Fruit fly (Drosophila melanogaster): Measurements from ENCODE around the gene ND-20.

Gene ND-20

dm6 chrX:15991618-15992526, 5.3 kb upstream of the ND-20 start, which contains the start of the genes CG46312, eIF5 and exd (continued):
- no peak for TF ChIP-seq CG8359 (GFP tag; optimal IDR thresholded peaks at IDR 0.05; ENCODE audit: borderline replicate concordance)
- TF ChIP-seq CG16813 (GFP tag; IDR thresholded peaks at IDR 0.05; ENCODE audit: partially characterized antibody), result peak; percentile 78
- peak in 1 of 3 experiments; percentile 16 for TF ChIP-seq lola (GFP tag; optimal IDR thresholded peaks at IDR 0.05)
- peak; percentile 45 for TF ChIP-seq CG9797 (GFP tag; optimal IDR thresholded peaks at IDR 0.05)
- TF ChIP-seq CG15479 (GFP tag; optimal IDR thresholded peaks at IDR 0.05), result no peak
- TF ChIP-seq CoRest (tag; optimal IDR thresholded peaks at IDR 0.05), result peak; percentile 52
- no peak for TF ChIP-seq ap (GFP tag; IDR thresholded peaks at IDR 0.05)
- TF ChIP-seq CG1603 (tag; optimal IDR thresholded peaks at IDR 0.05), result peak; percentile 23
- TF ChIP-seq Mad (GFP tag; optimal IDR thresholded peaks at IDR 0.05), result no peak
- TF ChIP-seq kah (GFP tag; optimal IDR thresholded peaks at IDR 0.05), result no peak
- no peak for TF ChIP-seq jing (GFP tag; optimal IDR thresholded peaks at IDR 0.05)
- TF ChIP-seq Doc3 (GFP tag; IDR thresholded peaks at IDR 0.05; ENCODE audit: partially characterized antibody), result 0 out of 3 replicates have a peak, but pooled peaks have one; percentile 60
- TF ChIP-seq zen (tag; optimal IDR thresholded peaks at IDR 0.05), result no peak
- TF ChIP-seq nom (GFP tag; optimal IDR thresholded peaks at IDR 0.05), result peak; percentile 15
- TF ChIP-seq Dp (GFP tag; optimal IDR thresholded peaks at IDR 0.05), result peak; percentile 17

dm6 chrX:15989631-15990030, 3.0 kb upstream of the ND-20 start:
- TF ChIP-seq Sox102F (GFP tag; optimal IDR thresholded peaks at IDR 0.05) (no peak), Elba2 (GFP tag; optimal IDR thresholded peaks at IDR 0.05) (peak; percentile 37)

dm6 chrX:15983501-15983900, 3.1 kb downstream of the ND-20 start, which contains the start of gene Slc25A46a:
TSS of gene Slc25A46a (plus strand) at chrX:15983772.
- TF ChIP-seq CG8388 (GFP tag; optimal IDR thresholded peaks at IDR 0.05) (peak; percentile 4), CG12659 (GFP tag; optimal IDR thresholded peaks at IDR 0.05) (peak; percentile 26), CG10267 (tag; optimal IDR thresholded peaks at IDR 0.05) (peak; percentile 15), crp (GFP tag; optimal IDR thresholded peaks at IDR 0.05) (peak in 1 of 2 experiments; percentile 13), CG2120 (GFP tag; optimal IDR thresholded peaks at IDR 0.05) (peak; percentile 11), CG4730 (GFP tag; IDR thresholded peaks at IDR 0.05) (no peak), chn (GFP tag; optimal IDR thresholded peaks at IDR 0.05) (no peak), pzg (GFP tag; optimal IDR thresholded peaks at IDR 0.05) (peak; percentile 47), vvl (GFP tag; IDR thresholded peaks at IDR 0.05) (peak; percentile 13; the same call in 1 of the 2 replicates), CG12391 (tag; optimal IDR thresholded peaks at IDR 0.05) (peak; percentile 37), CG17802 (tag; optimal IDR thresholded peaks at IDR 0.05) (peak; percentile 72), btn (GFP tag; optimal IDR thresholded peaks at IDR 0.05) (no peak), CG30020 (tag; optimal IDR thresholded peaks at IDR 0.05) (peak; percentile 94), CG14710 (tag; optimal IDR thresholded peaks at IDR 0.05) (peak; percentile 32), hth (optimal IDR thresholded peaks at IDR 0.05) (no peak), Med (GFP tag) (peak; percentile 4), CG17359 (tag; optimal IDR thresholded peaks at IDR 0.05) (no peak), MBD-R2 (GFP tag; IDR thresholded peaks at IDR 0.05) (peak; percentile 45), phol (tag; optimal IDR thresholded peaks at IDR 0.05) (peak; percentile 37), Atf6 (GFP tag; IDR thresholded peaks at IDR 0.05) (0 out of 2 replicates have a peak, but pooled peaks have one; percentile 25), B-H1 (GFP tag; IDR thresholded peaks at IDR 0.05) (no peak), GATAe (GFP tag; conservative IDR thresholded peaks at IDR 0.05) (no peak), zen (tag; optimal IDR thresholded peaks at IDR 0.05) (peak; percentile 30), nmo (GFP tag; optimal IDR thresholded peaks at IDR 0.05) (peak; percentile 19), Lhr (GFP tag; optimal IDR thresholded peaks at IDR 0.05) (peak; percentile 11), stwl (tag; optimal IDR thresholded peaks at IDR 0.05) (peak; percentile 9), CG3995 (GFP tag; optimal IDR thresholded peaks at IDR 0.05) (peak; percentile 18), CG2712 (tag; optimal IDR thresholded peaks at IDR 0.05) (peak; percentile 5)

All from whole organism, embryonic.